Worm (Caenorhabditis elegans): ENCODE results near the gene nspd-7.

Gene nspd-7

ce11 chrIV:10281482-10281881 lies 12.5 kb upstream of the nspd-7 start, which contains the start of gene thk-1:
TSS of gene thk-1 (minus strand) at chrIV:10281582.
- TF ChIP-seq ama-1 (optimal IDR thresholded peaks at IDR 0.05) (no peak), madf-2 (tag; optimal IDR thresholded peaks at IDR 0.05) (no peak), tbx-2 (tag; optimal IDR thresholded peaks at IDR 0.05) (no peak), ceh-14 (tag; optimal IDR thresholded peaks at IDR 0.05) (no peak), ets-4 (tag; optimal IDR thresholded peaks at IDR 0.05) (no peak), elt-2 (tag; optimal IDR thresholded peaks at IDR 0.05) (no peak), elt-4 (tag; optimal IDR thresholded peaks at IDR 0.05) (no peak), ceh-18 (tag; optimal IDR thresholded peaks at IDR 0.05) (no peak), ceh-9 (tag; optimal IDR thresholded peaks at IDR 0.05) (no peak), fkh-6 (tag; optimal IDR thresholded peaks at IDR 0.05) (no peak), ceh-45 (GFP tag; IDR thresholded peaks at IDR 0.05) (no peak), Y22D7AL.16 (tag; optimal IDR thresholded peaks at IDR 0.05) (no peak), ceh-19 (GFP tag; optimal IDR thresholded peaks at IDR 0.05) (no peak), hlh-15 (tag; optimal IDR thresholded peaks at IDR 0.05) (no peak), T23F11.4 (GFP tag; optimal IDR thresholded peaks at IDR 0.05) (no peak), lim-6 (tag; optimal IDR thresholded peaks at IDR 0.05) (no peak), ceh-6 (GFP tag; optimal IDR thresholded peaks at IDR 0.05) (no peak), mec-3 (tag; optimal IDR thresholded peaks at IDR 0.05; ENCODE audit: borderline replicate concordance) (no peak), hlh-13 (GFP tag; optimal IDR thresholded peaks at IDR 0.05) (no peak), che-1 (tag; optimal IDR thresholded peaks at IDR 0.05) (no peak)

- TF ChIP-seq fkh-6 (tag; optimal IDR thresholded peaks at IDR 0.05) (no peak), tbx-7 (tag; optimal IDR thresholded peaks at IDR 0.05) (no peak), unc-86 (tag; optimal IDR thresholded peaks at IDR 0.05) (no peak), fax-1 (tag; optimal IDR thresholded peaks at IDR 0.05) (no peak), ama-1 (optimal IDR thresholded peaks at IDR 0.05) (no peak), ceh-22 (tag; optimal IDR thresholded peaks at IDR 0.05) (no peak), ttx-3 (tag; optimal IDR thresholded peaks at IDR 0.05) (no peak), elt-4 (tag; optimal IDR thresholded peaks at IDR 0.05) (no peak), ahr-1 (tag; optimal IDR thresholded peaks at IDR 0.05) (no peak), hlh-8 (tag; optimal IDR thresholded peaks at IDR 0.05) (no peak), pros-1 (tag; optimal IDR thresholded peaks at IDR 0.05) (no peak), npax-4 (tag; optimal IDR thresholded peaks at IDR 0.05) (no peak), lin-11 (tag; optimal IDR thresholded peaks at IDR 0.05) (no peak), nhr-11 (tag; optimal IDR thresholded peaks at IDR 0.05) (no peak), ceh-18 (tag; optimal IDR thresholded peaks at IDR 0.05) (no peak), T23F11.4 (GFP tag; optimal IDR thresholded peaks at IDR 0.05) (no peak), ref-2 (tag; optimal IDR thresholded peaks at IDR 0.05) (no peak), che-1 (tag; optimal IDR thresholded peaks at IDR 0.05) (no peak), pha-4 (tag; optimal IDR thresholded peaks at IDR 0.05) (no peak)
These were observed 8.7 kb upstream of the nspd-7 start, which contains the start of gene Y43C5A.4 for ce11 chrIV:10277716-10278115. TSS of gene Y43C5A.4 (plus strand) at chrIV:10278016.

ce11 chrIV:10276960-10277359 lies 8.0 kb upstream of the nspd-7 start, which contains the start of gene Y43C5A.7:
TSS of gene Y43C5A.7 (plus strand) at chrIV:10277260.
- no peak for TF ChIP-seq hlh-13 (GFP tag; optimal IDR thresholded peaks at IDR 0.05)

- TF ChIP-seq sox-4 (tag; optimal IDR thresholded peaks at IDR 0.05) (no peak), tbx-7 (tag; optimal IDR thresholded peaks at IDR 0.05) (no peak), ceh-2 (tag; optimal IDR thresholded peaks at IDR 0.05) (no peak), pag-3 (tag; optimal IDR thresholded peaks at IDR 0.05; ENCODE audit: borderline replicate concordance) (no peak), C38D4.7 (GFP tag; optimal IDR thresholded peaks at IDR 0.05) (no peak), unc-42 (tag; optimal IDR thresholded peaks at IDR 0.05) (no peak), hlh-13 (GFP tag; optimal IDR thresholded peaks at IDR 0.05) (no peak), nhr-11 (tag; optimal IDR thresholded peaks at IDR 0.05) (no peak), ceh-14 (tag; optimal IDR thresholded peaks at IDR 0.05) (no peak), K02D7.2 (tag; optimal IDR thresholded peaks at IDR 0.05) (no peak), zip-5 (tag; optimal IDR thresholded peaks at IDR 0.05) (no peak), syd-9 (tag; optimal IDR thresholded peaks at IDR 0.05) (no peak), ceh-48 (tag; optimal IDR thresholded peaks at IDR 0.05) (no peak)
These were observed 6.1 kb upstream of the nspd-7 start for ce11 chrIV:10275050-10275449.

Measured in whole organism, late embryonic.